Worm (Caenorhabditis elegans) whole organism, L3 larva: Measurements from ENCODE around the gene moe-3.

ENCODE experiments used
- ceh-9 ChIP-seq: sonication (generic microtip); optimal IDR thresholded peaks from 2 replicates; lab custom pipeline; 2018; ENCODE audit warnings: missing biosample characterization, missing genetic modification characterization
- daf-12 ChIP-seq: fragments of 150-350 bp; optimal IDR thresholded peaks from 2 replicates; lab custom pipeline; 2014; ENCODE audit warnings: missing biosample characterization, missing genetic modification reagents, missing genetic modification characterization
- fos-1 ChIP-seq: fragments of 150-350 bp; optimal IDR thresholded peaks from 2 replicates; lab custom pipeline; 2014; ENCODE audit warnings: missing biosample characterization, missing genetic modification characterization
- lin-39 ChIP-seq: fragments of 150-350 bp; optimal IDR thresholded peaks from 2 replicates; lab custom pipeline; 2018; ENCODE audit warnings: missing biosample characterization, missing genetic modification reagents, missing genetic modification characterization
- mdl-1 ChIP-seq: fragments of 150-350 bp; optimal IDR thresholded peaks from 2 replicates; lab custom pipeline; 2014; ENCODE audit warnings: missing biosample characterization, missing genetic modification characterization
- nhr-25 ChIP-seq: sonication (generic microtip); optimal IDR thresholded peaks from 2 replicates; lab custom pipeline; 2017; ENCODE audit warnings: missing biosample characterization, missing genetic modification characterization
- nhr-77 ChIP-seq: fragments of 150-350 bp; optimal IDR thresholded peaks from 2 replicates; lab custom pipeline; 2014; ENCODE audit warnings: missing biosample characterization, missing genetic modification characterization
- pha-4 ChIP-seq: fragments of 150-350 bp; optimal IDR thresholded peaks from 2 replicates; lab custom pipeline; 2014; ENCODE audit warnings: missing biosample characterization, missing genetic modification reagents, missing genetic modification characterization
- pqm-1 ChIP-seq: fragments of 150-350 bp; optimal IDR thresholded peaks from 2 replicates; lab custom pipeline; 2017; ENCODE audit warnings: missing biosample characterization, missing genetic modification characterization, inconsistent platforms
- skn-1 ChIP-seq: fragments of 150-350 bp; optimal IDR thresholded peaks from 2 replicates; lab custom pipeline; 2014; ENCODE audit warnings: missing biosample characterization, missing genetic modification characterization
- unc-62 ChIP-seq: fragments of 150-350 bp; sonication (generic microtip); optimal IDR thresholded peaks from 4 replicates; lab custom pipeline; 2014; ENCODE audit warnings: missing biosample characterization, missing genetic modification reagents, missing genetic modification characterization
- zag-1 ChIP-seq: fragments of 150-350 bp; optimal IDR thresholded peaks from 2 replicates; lab custom pipeline; 2014; ENCODE audit warnings: missing biosample characterization, missing genetic modification characterization
- ztf-11 ChIP-seq: fragments of 150-350 bp; optimal IDR thresholded peaks from 2 replicates; lab custom pipeline; 2014; ENCODE audit warnings: missing biosample characterization, missing genetic modification characterization
- ztf-4 ChIP-seq: fragments of 150-350 bp; optimal IDR thresholded peaks from 2 replicates; lab custom pipeline; 2014; ENCODE audit warnings: missing biosample characterization, missing genetic modification characterization

- TF ChIP-seq nhr-25 (tag; lab: Kevin White, UChicago) (no peak), fos-1 (tag; lab: Kevin White, UChicago) (no peak), mdl-1 (tag; lab: Kevin White, UChicago) (no peak), daf-12 (no peak), pha-4 (tag; lab: Kevin White, UChicago) (no peak), ceh-9 (tag; lab: Kevin White, UChicago) (no peak), skn-1 (tag; lab: Kevin White, UChicago) (no peak), nhr-77 (tag; lab: Kevin White, UChicago) (no peak), ztf-11 (tag; lab: Kevin White, UChicago) (no peak), pqm-1 (tag; lab: Kevin White, UChicago) (no peak), zag-1 (no peak), lin-39 (tag; lab: Kevin White, UChicago) (no peak), unc-62 (GFP tag; lab: Kevin White, UChicago) (no peak), ztf-4 (no peak)
Observed at ce11 chrII:13163009-13163408, 2.5 kb downstream of the moe-3 start.
